Worm (Caenorhabditis elegans) whole organism, young adult: ENCODE data around the gene algn-8.

ENCODE experiments used
- B0019.2 ChIP-seq: fragments of 200-800 bp; sonication (Bioruptor generic); conservative IDR thresholded peaks from 2 replicates; pipeline ENCODE4 v1.3.6; 2022; ENCODE audit warnings: missing genetic modification reagents, missing genetic modification characterization, missing compliant biosample characterization
- D2030.7 ChIP-seq: fragments of 200-800 bp; sonication (Bioruptor generic); IDR thresholded peaks from 2 replicates; pipeline ENCODE4 v1.3.6; 2022; ENCODE audit warnings: missing genetic modification reagents, missing genetic modification characterization, missing compliant biosample characterization
- F33H1.4 ChIP-seq: fragments of 200-800 bp; sonication (Bioruptor generic); IDR thresholded peaks from 2 replicates; pipeline ENCODE4 v1.3.6; 2022; ENCODE audit warnings: missing genetic modification reagents, missing genetic modification characterization, missing compliant biosample characterization
- F49E8.2 ChIP-seq: sonication (generic microtip); optimal IDR thresholded peaks from 3 replicates; lab custom pipeline; 2017; ENCODE audit warnings: missing genetic modification characterization, mild to moderate bottlenecking, missing compliant biosample characterization, antibody characterized with exemption, moderate library complexity; ENCODE audit not compliant: insufficient read depth
- F57C9.4 ChIP-seq: sonication (generic microtip); optimal IDR thresholded peaks from 2 replicates; lab custom pipeline; 2017; ENCODE audit warnings: mild to moderate bottlenecking, missing genetic modification characterization, missing compliant biosample characterization
- K11D2.4 ChIP-seq: fragments of 200-800 bp; sonication (Bioruptor generic); IDR thresholded peaks from 2 replicates; pipeline ENCODE4 v1.3.6; 2022; ENCODE audit warnings: missing genetic modification reagents, missing genetic modification characterization, missing compliant biosample characterization
- T07F8.4 ChIP-seq: sonication (generic microtip); optimal IDR thresholded peaks from 2 replicates; lab custom pipeline; 2016; ENCODE audit warnings: mild to moderate bottlenecking, missing genetic modification characterization, moderate library complexity, missing compliant biosample characterization
- Y67H2A.10 ChIP-seq: fragments of 200-800 bp; sonication (Bioruptor generic); conservative IDR thresholded peaks from 2 replicates; pipeline ENCODE4 v1.3.6; 2022; ENCODE audit warnings: missing genetic modification reagents, missing genetic modification characterization, missing compliant biosample characterization
- ama-1 ChIP-seq, 3 experiments: fragments of 150-350 bp in 1 of 3; sonication (generic microtip) in 2 of 3; optimal IDR thresholded peaks; 2 replicates each; lab custom pipeline; 2014 to 2018; ENCODE audit warnings: missing biosample characterization in 2 of 3, missing genetic modification characterization in 2 of 3, missing genetic modification reagents in 2 of 3
- aptf-2 ChIP-seq: fragments of 200-800 bp; sonication (Bioruptor generic); conservative IDR thresholded peaks from 2 replicates; pipeline ENCODE4 v1.3.6; 2022; ENCODE audit warnings: missing genetic modification reagents, missing genetic modification characterization, missing compliant biosample characterization
- atf-7 ChIP-seq: sonication (generic microtip); optimal IDR thresholded peaks from 2 replicates; lab custom pipeline; 2017; ENCODE audit warnings: mild to moderate bottlenecking, missing genetic modification characterization, missing compliant biosample characterization
- athp-1 ChIP-seq: sonication (generic microtip); optimal IDR thresholded peaks from 2 replicates; lab custom pipeline; 2017; ENCODE audit warnings: mild to moderate bottlenecking, missing genetic modification characterization, missing compliant biosample characterization
- attf-3 ChIP-seq: fragments of 200-800 bp; sonication (Bioruptor generic); conservative IDR thresholded peaks from 2 replicates; pipeline ENCODE4 v1.3.6; 2022; ENCODE audit warnings: missing genetic modification reagents, missing genetic modification characterization, missing compliant biosample characterization
- cebp-2 ChIP-seq: fragments of 200-800 bp; sonication (Bioruptor generic); IDR thresholded peaks from 2 replicates; pipeline ENCODE4 v1.3.6; 2022; ENCODE audit warnings: missing genetic modification characterization, missing compliant biosample characterization
- ceh-100 ChIP-seq: fragments of 200-800 bp; sonication (Bioruptor generic); IDR thresholded peaks from 2 replicates; pipeline ENCODE4 v1.3.6; 2022; ENCODE audit warnings: missing genetic modification reagents, missing genetic modification characterization, missing compliant biosample characterization
- egrh-3 ChIP-seq: fragments of 200-800 bp; sonication (Bioruptor generic); IDR thresholded peaks from 2 replicates; pipeline ENCODE4 v1.3.6; 2022; ENCODE audit warnings: missing genetic modification reagents, missing genetic modification characterization, missing compliant biosample characterization
- ekl-4 ChIP-seq: fragments of 200-800 bp; sonication (Bioruptor generic); IDR thresholded peaks from 2 replicates; pipeline ENCODE4 v1.3.6; 2022; ENCODE audit warnings: missing genetic modification reagents, missing genetic modification characterization, missing compliant biosample characterization
- fkh-3 ChIP-seq: sonication (generic microtip); optimal IDR thresholded peaks from 2 replicates; lab custom pipeline; 2016; ENCODE audit warnings: mild to moderate bottlenecking, missing genetic modification characterization, missing compliant biosample characterization
- hmg-20 ChIP-seq: fragments of 200-800 bp; sonication (Bioruptor generic); IDR thresholded peaks from 2 replicates; pipeline ENCODE4 v1.3.6; 2022; ENCODE audit warnings: missing genetic modification reagents, missing genetic modification characterization, missing compliant biosample characterization
- hsf-1 ChIP-seq: fragments of 200-800 bp; sonication (Bioruptor generic); IDR thresholded peaks from 2 replicates; pipeline ENCODE4 v1.3.6; 2022; ENCODE audit warnings: missing genetic modification reagents, missing genetic modification characterization, missing compliant biosample characterization
- lin-54 ChIP-seq: fragments of 200-800 bp; sonication (Bioruptor generic); optimal IDR thresholded peaks from 2 replicates; lab custom pipeline; 2018; ENCODE audit warnings: mild to moderate bottlenecking, missing genetic modification characterization, missing compliant biosample characterization
- lir-1 ChIP-seq: fragments of 200-800 bp; sonication (Bioruptor generic); conservative IDR thresholded peaks from 2 replicates; pipeline ENCODE4 v1.3.6; 2022; ENCODE audit warnings: missing genetic modification reagents, missing genetic modification characterization, missing compliant biosample characterization
- lsl-1 ChIP-seq: fragments of 200-800 bp; sonication (Bioruptor generic); optimal IDR thresholded peaks from 2 replicates; lab custom pipeline; 2018; ENCODE audit warnings: mild to moderate bottlenecking, missing genetic modification characterization, moderate library complexity, missing compliant biosample characterization
- madf-6 ChIP-seq: fragments of 200-800 bp; sonication (Bioruptor generic); IDR thresholded peaks from 2 replicates; pipeline ENCODE4 v1.3.6; 2022; ENCODE audit warnings: missing genetic modification reagents, missing genetic modification characterization, missing compliant biosample characterization
- madf-8 ChIP-seq: fragments of 200-800 bp; sonication (Bioruptor generic); conservative IDR thresholded peaks from 2 replicates; pipeline ENCODE4 v1.3.6; 2022; ENCODE audit warnings: missing genetic modification reagents, missing genetic modification characterization, missing compliant biosample characterization
- mel-28 ChIP-seq: sonication (generic microtip); optimal IDR thresholded peaks from 2 replicates; lab custom pipeline; 2016; ENCODE audit warnings: borderline replicate concordance, mild to moderate bottlenecking, missing genetic modification characterization, missing compliant biosample characterization
- nfyb-1 ChIP-seq: fragments of 200-800 bp; sonication (Bioruptor generic); IDR thresholded peaks from 2 replicates; pipeline ENCODE4 v1.3.6; 2022; ENCODE audit warnings: missing genetic modification reagents, missing genetic modification characterization, missing compliant biosample characterization
- nhr-90 ChIP-seq: sonication (generic microtip); optimal IDR thresholded peaks from 2 replicates; lab custom pipeline; 2016; ENCODE audit warnings: missing genotype, mild to moderate bottlenecking, missing genetic modification characterization, missing compliant biosample characterization
- rcor-1 ChIP-seq: fragments of 200-800 bp; sonication (Bioruptor generic); IDR thresholded peaks from 2 replicates; pipeline ENCODE4 v1.3.6; 2022; ENCODE audit warnings: missing genetic modification reagents, missing genetic modification characterization, missing compliant biosample characterization
- repo-1 ChIP-seq: sonication (generic microtip); optimal IDR thresholded peaks from 2 replicates; lab custom pipeline; 2017; ENCODE audit warnings: mild to moderate bottlenecking, missing genetic modification characterization, missing compliant biosample characterization
- snpc-1.3 ChIP-seq: sonication (generic microtip); optimal IDR thresholded peaks from 2 replicates; lab custom pipeline; 2017; ENCODE audit warnings: missing genetic modification characterization, mild to moderate bottlenecking, missing compliant biosample characterization, antibody characterized with exemption, moderate library complexity, missing genotype, missing genetic modification reagents; ENCODE audit not compliant: insufficient read depth
- snpc-3.4 ChIP-seq: sonication (generic microtip); optimal IDR thresholded peaks from 2 replicates; lab custom pipeline; 2017; ENCODE audit warnings: missing genetic modification characterization, mild to moderate bottlenecking, missing compliant biosample characterization, antibody characterized with exemption, moderate library complexity, missing genotype, missing genetic modification reagents
- somi-1 ChIP-seq: fragments of 200-800 bp; sonication (Bioruptor generic); optimal IDR thresholded peaks from 2 replicates; lab custom pipeline; 2018; ENCODE audit warnings: mild to moderate bottlenecking, missing genetic modification characterization, missing compliant biosample characterization
- tlf-1 ChIP-seq: fragments of 200-800 bp; sonication (Bioruptor generic); optimal IDR thresholded peaks from 2 replicates; lab custom pipeline; 2018; ENCODE audit warnings: mild to moderate bottlenecking, missing genetic modification characterization, missing compliant biosample characterization
- unc-130 ChIP-seq: sonication (generic microtip); optimal IDR thresholded peaks from 2 replicates; lab custom pipeline; 2016; ENCODE audit warnings: missing genetic modification reagents, missing genetic modification characterization, missing compliant biosample characterization
- unc-62 ChIP-seq: fragments of 150-350 bp; optimal IDR thresholded peaks from 2 replicates; lab custom pipeline; 2014; ENCODE audit warnings: missing biosample characterization, missing genetic modification reagents, missing genetic modification characterization
- xnd-1 ChIP-seq: sonication (generic microtip); optimal IDR thresholded peaks from 2 replicates; lab custom pipeline; 2016; ENCODE audit warnings: missing genotype, missing genetic modification reagents, missing genetic modification characterization, missing compliant biosample characterization
- ztf-25 ChIP-seq: fragments of 200-800 bp; sonication (Bioruptor generic); IDR thresholded peaks from 2 replicates; pipeline ENCODE4 v1.3.6; 2022; ENCODE audit warnings: missing genetic modification reagents, missing genetic modification characterization, missing compliant biosample characterization
- ztf-26 ChIP-seq: sonication (generic microtip); optimal IDR thresholded peaks from 2 replicates; lab custom pipeline; 2017; ENCODE audit warnings: missing genetic modification characterization, missing compliant biosample characterization

Gene algn-8

DNA sequence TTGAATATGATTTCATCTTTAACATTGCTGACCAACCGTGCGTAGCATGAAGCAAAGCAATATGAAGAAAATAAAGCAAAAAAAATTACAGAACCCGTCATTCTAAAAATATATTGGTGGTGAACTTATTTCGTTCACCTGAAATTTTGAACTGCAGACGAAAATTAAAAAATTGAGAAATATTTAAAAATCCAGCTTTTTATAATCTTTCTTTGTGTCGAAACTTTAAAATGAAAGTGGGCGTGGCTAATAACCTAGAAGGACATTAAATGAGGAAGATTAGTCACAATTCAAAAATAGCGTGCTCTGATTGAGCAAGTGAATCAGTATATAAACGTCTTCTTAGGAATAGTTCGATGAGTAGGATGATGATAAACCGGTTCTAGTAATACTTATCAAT lies 36.7 kb downstream of the algn-8 start, which contains the start of gene old-2:
Gene old-2 (minus strand): TSS at position 101 of the 400 bp plus-strand sequence.
- TF ChIP-seq attf-3 (GFP tag; lab: Robert Waterston, UW): no peak
- TF ChIP-seq nhr-90 (tag; lab: Kevin White, UChicago): no peak
- TF ChIP-seq unc-130 (GFP tag; lab: Kevin White, UChicago): no peak
- no peak for TF ChIP-seq madf-6 (GFP tag; lab: Robert Waterston, UW)
- TF ChIP-seq ztf-26: no peak
- TF ChIP-seq somi-1: no peak
- TF ChIP-seq unc-62: no peak
- TF ChIP-seq D2030.7 (GFP tag; lab: Robert Waterston, UW): no peak
- TF ChIP-seq F49E8.2 (tag; lab: Kevin White, UChicago): no peak
- TF ChIP-seq ceh-100 (GFP tag; lab: Robert Waterston, UW): no peak
- no peak for TF ChIP-seq athp-1 (tag; lab: Kevin White, UChicago)
- no peak for TF ChIP-seq tlf-1 (GFP tag; lab: Kevin White, UChicago)
- TF ChIP-seq T07F8.4 (tag; lab: Kevin White, UChicago): no peak
- TF ChIP-seq, all 124 proteins: peak for 0

DNA sequence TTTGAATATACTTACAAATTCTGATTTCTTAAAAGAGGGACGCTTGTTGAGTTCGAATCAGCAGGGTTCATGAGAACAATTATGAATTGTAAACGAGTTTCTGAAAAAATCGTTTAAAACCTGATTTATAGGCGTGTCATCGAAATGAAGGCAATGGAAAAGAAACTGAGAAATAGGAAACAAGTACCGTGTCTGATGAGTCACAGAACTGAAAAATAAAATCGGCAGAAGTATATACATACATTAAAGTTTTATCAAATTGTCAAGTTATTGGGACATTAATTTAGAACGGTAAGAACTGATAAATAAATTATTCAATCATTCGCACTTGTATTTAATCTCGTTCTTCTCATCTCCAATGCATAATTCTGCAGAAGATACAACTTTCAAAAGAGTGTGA lies 41.0 kb downstream of the algn-8 start, which contains the start of gene chil-9:
Gene chil-9 (minus strand): TSS at position 101 of the 400 bp plus-strand sequence.
- TF ChIP-seq B0019.2 (GFP tag; lab: Robert Waterston, UW): no peak
- TF ChIP-seq ama-1 (optimal IDR thresholded peaks at IDR 0.05; lab: Kevin White, UChicago): no peak
- no peak for TF ChIP-seq ama-1 (GFP tag; optimal IDR thresholded peaks at IDR 0.05; lab: Kevin White, UChicago)
- TF ChIP-seq egrh-3 (GFP tag; lab: Robert Waterston, UW): no peak

DNA sequence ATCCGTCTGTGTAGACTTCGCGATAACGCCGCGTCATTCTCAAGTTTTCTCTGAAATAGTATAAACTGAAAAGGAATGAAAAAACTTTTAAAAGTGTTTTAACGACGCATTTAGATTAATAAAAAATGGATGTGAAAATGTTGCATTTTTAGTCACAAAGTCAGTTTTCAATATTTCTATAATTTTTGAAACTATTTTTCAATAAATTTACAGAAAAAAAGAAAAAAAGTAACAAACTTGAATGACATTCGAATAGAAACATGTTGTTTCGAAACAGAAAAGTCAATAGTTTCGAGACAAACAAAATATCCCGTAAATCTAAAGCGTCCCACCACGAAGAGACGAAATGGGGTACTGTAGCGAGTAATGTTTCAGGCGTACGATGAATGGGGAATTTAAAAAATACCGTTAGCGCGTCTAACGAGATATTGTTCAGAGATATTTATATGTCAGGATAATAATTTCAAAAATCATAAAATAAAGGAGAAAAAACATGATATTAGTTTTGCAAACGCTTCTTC lies 44.2 kb downstream of the algn-8 start, which contains the start of gene rnh-1.2:
Gene rnh-1.2 (minus strand): TSS at position 51 of the 521 bp plus-strand sequence.
- TF ChIP-seq nfyb-1 (GFP tag; lab: Robert Waterston, UW) (no peak), aptf-2 (no peak), ztf-25 (GFP tag; lab: Robert Waterston, UW) (no peak), snpc-3.4 (tag; lab: Kevin White, UChicago) (no peak), Y67H2A.10 (GFP tag; lab: Robert Waterston, UW) (no peak), F57C9.4 (no peak), lir-1 (GFP tag; lab: Robert Waterston, UW) (no peak), fkh-3 (no peak), rcor-1 (GFP tag; lab: Robert Waterston, UW) (no peak), atf-7 (tag; lab: Kevin White, UChicago) (no peak), K11D2.4 (GFP tag; lab: Robert Waterston, UW) (no peak), madf-6 (GFP tag; lab: Robert Waterston, UW) (peak; percentile 96), cebp-2 (no peak), lin-54 (GFP tag; lab: Kevin White, UChicago) (no peak), somi-1 (no peak), snpc-1.3 (tag; lab: Kevin White, UChicago) (no peak), ekl-4 (GFP tag; lab: Robert Waterston, UW) (no peak), xnd-1 (peak; percentile 79), madf-8 (peak; percentile 88), hsf-1 (GFP tag; lab: Robert Waterston, UW) (no peak), F33H1.4 (GFP tag; lab: Robert Waterston, UW) (peak; percentile 81), repo-1 (tag; lab: Kevin White, UChicago) (no peak), lsl-1 (GFP tag; lab: Kevin White, UChicago) (peak; percentile 87), hmg-20 (GFP tag; lab: Robert Waterston, UW) (no peak), mel-28 (tag; lab: Kevin White, UChicago) (no peak), unc-130 (GFP tag; lab: Kevin White, UChicago) (no peak)
